Worm (Caenorhabditis elegans) whole organism, L2 larva: ENCODE measurements around the gene cnk-1.

Experiments used
- nhr-11 ChIP-seq: fragments of 150-350 bp; optimal IDR thresholded peaks from 2 replicates; lab custom pipeline; 2014; ENCODE audit warnings: missing biosample characterization, missing genetic modification characterization
- zag-1 ChIP-seq: fragments of 150-350 bp; optimal IDR thresholded peaks from 2 replicates; lab custom pipeline; 2014; ENCODE audit warnings: missing biosample characterization, missing genetic modification characterization

DNA sequence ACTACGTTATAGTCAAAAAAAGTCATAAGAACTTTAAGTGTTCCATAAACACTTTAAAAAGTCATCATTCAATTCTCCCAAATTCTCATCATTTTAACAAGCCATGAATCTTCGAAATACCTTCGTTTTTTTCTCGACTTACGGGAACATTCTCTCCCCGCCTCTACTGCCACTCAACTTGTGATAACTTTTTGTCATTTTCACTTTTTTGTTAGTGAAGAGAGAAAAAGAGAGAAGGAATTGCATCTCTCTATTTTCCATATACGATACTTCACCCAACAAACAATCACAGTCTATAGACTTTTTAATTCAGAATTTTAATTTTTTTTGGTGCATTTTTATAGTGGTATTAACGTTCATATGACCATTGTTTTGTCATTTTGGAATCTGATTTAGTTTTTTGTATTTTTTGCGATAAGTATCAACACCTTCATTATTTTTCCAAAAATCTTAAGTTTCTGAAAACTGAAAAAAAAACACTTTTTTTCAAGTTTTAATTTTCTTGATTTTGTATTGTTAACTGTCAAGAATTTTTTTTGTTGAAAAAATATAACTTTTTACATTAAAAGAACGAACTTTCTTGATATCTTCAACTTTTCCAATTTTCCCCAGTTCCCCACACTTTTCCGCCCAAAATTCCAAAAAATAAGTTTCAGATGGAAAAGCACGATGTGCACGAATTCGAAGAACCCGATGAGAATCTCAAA, 32.5 kb upstream of the cnk-1 start, which contains the start of gene Y70G10A.3:
- TF ChIP-seq nhr-11 (tag; lab: Kevin White, UChicago) (no peak), zag-1 (tag; lab: Kevin White, UChicago) (no peak)
